Worm (Caenorhabditis elegans) whole organism, L4 larva: ENCODE measurements around the gene rskd-1.

Experiments used
- R02D3.7 ChIP-seq: fragments of 150-350 bp; sonication (generic microtip); optimal IDR thresholded peaks from 3 replicates; lab custom pipeline; 2014; ENCODE audit warnings: missing biosample characterization, missing genetic modification characterization
- T20F7.1 ChIP-seq: fragments of 200-800 bp; sonication (Bioruptor generic); optimal IDR thresholded peaks from 2 replicates; lab custom pipeline; 2018; ENCODE audit warnings: mild to moderate bottlenecking, missing genetic modification characterization, missing compliant biosample characterization
- T26A8.4 ChIP-seq: fragments of 200-800 bp; sonication (Bioruptor generic); IDR thresholded peaks from 2 replicates; pipeline ENCODE4 v1.3.6; 2022; ENCODE audit warnings: missing genetic modification characterization, missing compliant biosample characterization
- Y48G9A.11 ChIP-seq: fragments of 200-800 bp; sonication (Bioruptor generic); IDR thresholded peaks from 2 replicates; pipeline ENCODE4 v1.3.6; 2022; ENCODE audit warnings: missing genetic modification reagents, missing genetic modification characterization, missing compliant biosample characterization
- ZK546.5 ChIP-seq, 2 experiments: sonication (generic microtip); optimal IDR thresholded peaks; 2 replicates each; lab custom pipeline; 2017; ENCODE audit warnings: missing biosample characterization in 2 of 2, missing genetic modification characterization in 2 of 2
- ama-1 ChIP-seq: fragments of 150-350 bp; optimal IDR thresholded peaks from 2 replicates; lab custom pipeline; 2014; ENCODE audit warnings: inconsistent platforms, mixed read lengths
- daf-16 ChIP-seq, 3 experiments: sonication (generic microtip); optimal IDR thresholded peaks; 2 replicates each; lab custom pipeline; 2016 to 2017; ENCODE audit warnings: missing genetic modification characterization in 3 of 3, missing genetic modification reagents in 3 of 3, mild to moderate bottlenecking in 2 of 3, missing compliant biosample characterization in 2 of 3, missing biosample characterization in 1 of 3, moderate library complexity in 1 of 3
- dmd-6 ChIP-seq: fragments of 200-800 bp; sonication (Bioruptor generic); IDR thresholded peaks from 2 replicates; pipeline ENCODE4 v1.3.6; 2022; ENCODE audit warnings: missing genetic modification reagents, missing genetic modification characterization, missing compliant biosample characterization
- dpl-1 ChIP-seq: fragments of 150-350 bp; optimal IDR thresholded peaks from 2 replicates; lab custom pipeline; 2014; ENCODE audit warnings: missing biosample characterization, missing genetic modification reagents, missing genetic modification characterization
- dve-1 ChIP-seq: sonication (generic microtip); optimal IDR thresholded peaks from 2 replicates; lab custom pipeline; 2017; ENCODE audit warnings: antibody characterized with exemption, mild to moderate bottlenecking, missing genetic modification characterization, missing compliant biosample characterization; ENCODE audit not compliant: insufficient read depth
- egl-43 ChIP-seq: fragments of 200-800 bp; sonication (Bioruptor generic); IDR thresholded peaks from 2 replicates; pipeline ENCODE4 v1.3.6; 2022; ENCODE audit warnings: missing genetic modification reagents, missing genetic modification characterization, missing compliant biosample characterization
- gei-8 ChIP-seq: fragments of 200-800 bp; sonication (Bioruptor generic); optimal IDR thresholded peaks from 2 replicates; lab custom pipeline; 2018; ENCODE audit warnings: mild to moderate bottlenecking, missing genetic modification characterization, missing compliant biosample characterization
- hlh-11 ChIP-seq: fragments of 200-800 bp; sonication (Bioruptor generic); optimal IDR thresholded peaks from 2 replicates; lab custom pipeline; 2018; ENCODE audit warnings: mild to moderate bottlenecking, missing genetic modification characterization, missing compliant biosample characterization
- hlh-30 ChIP-seq: sonication (generic microtip); optimal IDR thresholded peaks from 2 replicates; lab custom pipeline; 2017; ENCODE audit warnings: antibody characterized with exemption, mild to moderate bottlenecking, missing genetic modification characterization, missing compliant biosample characterization; ENCODE audit not compliant: insufficient read depth
- hmg-1.1 ChIP-seq: fragments of 200-800 bp; sonication (Bioruptor generic); IDR thresholded peaks from 2 replicates; pipeline ENCODE4 v1.3.6; 2022; ENCODE audit warnings: missing genetic modification reagents, missing genetic modification characterization, missing compliant biosample characterization
- lim-7 ChIP-seq: fragments of 200-800 bp; sonication (Bioruptor generic); IDR thresholded peaks from 2 replicates; pipeline ENCODE4 v1.3.6; 2022; ENCODE audit warnings: missing genetic modification characterization, missing compliant biosample characterization
- lin-13 ChIP-seq: fragments of 150-350 bp; optimal IDR thresholded peaks from 2 replicates; lab custom pipeline; 2014; ENCODE audit warnings: missing biosample characterization, missing genetic modification reagents, missing genetic modification characterization
- lin-39 ChIP-seq: fragments of 150-350 bp; optimal IDR thresholded peaks from 2 replicates; lab custom pipeline; 2014; ENCODE audit warnings: missing biosample characterization, missing genetic modification reagents, missing genetic modification characterization
- lir-3 ChIP-seq: sonication (generic microtip); optimal IDR thresholded peaks from 2 replicates; lab custom pipeline; 2016; ENCODE audit warnings: mild to moderate bottlenecking, missing genetic modification characterization, missing compliant biosample characterization
- mdl-1 ChIP-seq, 2 experiments: fragments of 150-350 bp in 1 of 2; sonication (generic microtip) in 1 of 2; optimal IDR thresholded peaks; 2 replicates each; lab custom pipeline; 2014 to 2017; ENCODE audit warnings: missing biosample characterization in 2 of 2, missing genetic modification characterization in 2 of 2
- mep-1 ChIP-seq: fragments of 150-350 bp; sonication (generic microtip); optimal IDR thresholded peaks from 3 replicates; lab custom pipeline; 2014; ENCODE audit warnings: missing biosample characterization, missing genetic modification characterization
- mxl-2 ChIP-seq: fragments of 200-800 bp; sonication (Bioruptor generic); conservative IDR thresholded peaks from 2 replicates; pipeline ENCODE4 v1.3.6; 2022; ENCODE audit warnings: missing genetic modification reagents, missing genetic modification characterization, missing compliant biosample characterization
- mxl-3 ChIP-seq: fragments of 200-800 bp; sonication (Bioruptor generic); optimal IDR thresholded peaks from 2 replicates; lab custom pipeline; 2018; ENCODE audit warnings: mild to moderate bottlenecking, missing genetic modification characterization, missing compliant biosample characterization
- nhr-102 ChIP-seq: sonication (generic microtip); optimal IDR thresholded peaks from 2 replicates; lab custom pipeline; 2016; ENCODE audit warnings: mild to moderate bottlenecking, missing genetic modification characterization, moderate library complexity, missing compliant biosample characterization
- nhr-237 ChIP-seq: sonication (generic microtip); optimal IDR thresholded peaks from 2 replicates; lab custom pipeline; 2017; ENCODE audit warnings: missing biosample characterization, missing genetic modification characterization
- nhr-28 ChIP-seq: fragments of 150-350 bp; optimal IDR thresholded peaks from 2 replicates; lab custom pipeline; 2014; ENCODE audit warnings: missing biosample characterization, missing genetic modification characterization
- nhr-41 ChIP-seq: fragments of 200-800 bp; sonication (Bioruptor generic); IDR thresholded peaks from 2 replicates; pipeline ENCODE4 v1.3.6; 2022; ENCODE audit warnings: missing genetic modification reagents, missing genetic modification characterization, missing compliant biosample characterization
- nhr-77 ChIP-seq: fragments of 150-350 bp; optimal IDR thresholded peaks from 2 replicates; lab custom pipeline; 2014; ENCODE audit warnings: missing biosample characterization, missing genetic modification characterization
- pha-4 ChIP-seq, 2 experiments: fragments of 150-350 bp in 1 of 2; fragments of 200-800 bp in 1 of 2; sonication (Bioruptor generic) in 1 of 2; IDR thresholded peaks in 1 of 2; optimal IDR thresholded peaks in 1 of 2; 2 replicates each; pipeline versions ENCODE4 v1.3.6 to Lab custom; 2014 to 2022; ENCODE audit warnings: missing genetic modification characterization in 2 of 2, missing genetic modification reagents in 2 of 2, missing biosample characterization in 1 of 2, missing compliant biosample characterization in 1 of 2
- pqm-1 ChIP-seq: sonication (generic microtip); optimal IDR thresholded peaks from 2 replicates; lab custom pipeline; 2017; ENCODE audit warnings: missing biosample characterization, missing genetic modification characterization
- rbr-2 ChIP-seq: sonication (generic microtip); optimal IDR thresholded peaks from 2 replicates; lab custom pipeline; 2016; ENCODE audit warnings: missing genotype, missing genetic modification characterization, missing compliant biosample characterization
- snpc-1.2 ChIP-seq: fragments of 200-800 bp; sonication (Bioruptor generic); IDR thresholded peaks from 2 replicates; pipeline ENCODE4 v1.3.6; 2022; ENCODE audit warnings: missing genetic modification reagents, missing genetic modification characterization, missing compliant biosample characterization
- spr-1 ChIP-seq: sonication (generic microtip); optimal IDR thresholded peaks from 2 replicates; lab custom pipeline; 2016; ENCODE audit warnings: mild to moderate bottlenecking, missing genetic modification characterization, missing compliant biosample characterization
- spr-3 ChIP-seq: fragments of 200-800 bp; sonication (Bioruptor generic); optimal IDR thresholded peaks from 2 replicates; lab custom pipeline; 2018; ENCODE audit warnings: mild to moderate bottlenecking, missing genetic modification characterization, missing compliant biosample characterization
- zag-1 ChIP-seq: fragments of 150-350 bp; optimal IDR thresholded peaks from 2 replicates; lab custom pipeline; 2014; ENCODE audit warnings: missing biosample characterization, missing genetic modification characterization
- zip-2 ChIP-seq: fragments of 150-350 bp; optimal IDR thresholded peaks from 2 replicates; lab custom pipeline; 2014; ENCODE audit warnings: missing biosample characterization, missing genetic modification characterization

Gene rskd-1

DNA sequence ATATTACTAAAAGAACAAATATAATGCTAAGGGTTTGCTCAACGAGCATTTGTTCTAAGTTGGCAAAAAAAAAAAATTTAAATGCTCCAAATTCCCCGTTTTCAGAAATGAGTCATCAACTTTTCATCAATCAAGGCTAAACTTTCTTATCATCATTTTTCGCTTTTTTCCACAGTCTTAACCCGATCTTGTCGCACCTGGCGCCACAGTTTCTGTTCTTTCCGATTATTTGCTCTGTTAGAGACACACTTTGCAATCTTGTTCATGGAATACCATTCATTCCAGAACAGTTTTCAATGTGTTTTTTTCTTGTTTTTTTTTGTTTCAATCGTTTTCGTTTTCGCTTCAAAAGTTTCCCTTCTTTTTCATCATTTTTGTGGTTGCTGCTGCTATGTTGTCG, 9.8 kb upstream of the rskd-1 start (continued):
- no peak for TF ChIP-seq R02D3.7 (tag; lab: Kevin White, UChicago)
- TF ChIP-seq dpl-1 = no peak
- no peak for TF ChIP-seq T20F7.1 (GFP tag; lab: Kevin White, UChicago)
- no peak for TF ChIP-seq daf-16 (GFP tag; optimal IDR thresholded peaks at IDR 0.05; lab: Kevin White, UChicago)
- TF ChIP-seq daf-16 (tag; optimal IDR thresholded peaks at IDR 0.05; lab: Kevin White, UChicago) = peak; percentile 29

- TF ChIP-seq mxl-3 (peak; percentile 65), hlh-30 (tag; lab: Kevin White, UChicago) (peak; percentile 47), T26A8.4 (GFP tag; lab: Robert Waterston, UW) (no peak), spr-3 (no peak), nhr-237 (tag; lab: Kevin White, UChicago) (no peak), mdl-1 (tag; optimal IDR thresholded peaks at IDR 0.05; lab: Kevin White, UChicago) (peak in 1 of 2 experiments; percentile 29), rbr-2 (no peak), hlh-11 (tag; lab: Kevin White, UChicago) (peak; percentile 1)
These were observed 8.4 kb upstream of the rskd-1 start for ce11 chrV:12296794-12297193.

- TF ChIP-seq zip-2 (tag; lab: Kevin White, UChicago) (no peak), ZK546.5 (tag; optimal IDR thresholded peaks at IDR 0.05; lab: Kevin White, UChicago) (no peak), Y48G9A.11 (GFP tag; lab: Robert Waterston, UW) (no peak), lir-3 (tag; lab: Kevin White, UChicago) (no peak), mep-1 (tag; lab: Kevin White, UChicago) (no peak), hmg-1.1 (GFP tag; lab: Robert Waterston, UW) (no peak), lin-39 (tag; lab: Kevin White, UChicago) (no peak), nhr-77 (tag; lab: Kevin White, UChicago) (peak; percentile 18), pqm-1 (tag; lab: Kevin White, UChicago) (peak; percentile 51), snpc-1.2 (no peak), zag-1 (no peak), nhr-102 (tag; lab: Kevin White, UChicago) (no peak), gei-8 (GFP tag; lab: Kevin White, UChicago) (no peak), nhr-41 (GFP tag; lab: Robert Waterston, UW) (no peak), daf-16 (GFP tag; optimal IDR thresholded peaks at IDR 0.05; lab: Kevin White, UChicago) (no peak), daf-16 (tag; optimal IDR thresholded peaks at IDR 0.05; lab: Kevin White, UChicago) (peak; percentile 43), hlh-30 (tag; lab: Kevin White, UChicago) (no peak), nhr-28 (tag; lab: Kevin White, UChicago) (peak; percentile 29), dve-1 (tag; lab: Kevin White, UChicago) (peak; percentile 22), egl-43 (no peak), ama-1 (lab: Kevin White, UChicago) (no peak), spr-1 (tag; lab: Kevin White, UChicago) (no peak), pha-4 (GFP tag; IDR thresholded peaks at IDR 0.05; lab: Robert Waterston, UW) (no peak), pha-4 (tag; optimal IDR thresholded peaks at IDR 0.05; lab: Kevin White, UChicago) (no peak), rbr-2 (no peak), hlh-11 (tag; lab: Kevin White, UChicago) (no peak), lim-7 (no peak), lin-13 (GFP tag; lab: Kevin White, UChicago) (no peak), mxl-2 (GFP tag; lab: Robert Waterston, UW) (no peak), dmd-6 (GFP tag; lab: Robert Waterston, UW) (0 out of 2 replicates have a peak, but pooled peaks have one; percentile 25)
These were observed 7.7 kb upstream of the rskd-1 start for ce11 chrV:12296122-12296521.
